Worm (Caenorhabditis elegans) whole organism, L1 larva: ENCODE results near the gene trpp-9.

Experiments used
- ceh-82 ChIP-seq, 3 experiments: fragments of 150-350 bp in 1 of 3; sonication (generic microtip) in 2 of 3; optimal IDR thresholded peaks; 2 replicates each; lab custom pipeline; 2014 to 2017; ENCODE audit warnings: missing biosample characterization in 3 of 3, missing genetic modification characterization in 3 of 3
- ceh-88 ChIP-seq: fragments of 200-800 bp; sonication (Bioruptor generic); IDR thresholded peaks from 2 replicates; pipeline ENCODE4 v1.3.6; 2022; ENCODE audit warnings: missing genetic modification characterization, missing compliant biosample characterization
- fkh-10 ChIP-seq: sonication (generic microtip); optimal IDR thresholded peaks from 2 replicates; lab custom pipeline; 2017; ENCODE audit warnings: missing biosample characterization, missing genetic modification reagents, missing genetic modification characterization
- jun-1 ChIP-seq: fragments of 150-350 bp; optimal IDR thresholded peaks from 2 replicates; lab custom pipeline; 2014; ENCODE audit warnings: missing biosample characterization, missing genetic modification reagents, missing genetic modification characterization
- lin-13 ChIP-seq: fragments of 150-350 bp; optimal IDR thresholded peaks from 2 replicates; lab custom pipeline; 2014; ENCODE audit warnings: missing biosample characterization, missing genetic modification reagents, missing genetic modification characterization
- lin-15B ChIP-seq: fragments of 150-350 bp; sonication (generic microtip); optimal IDR thresholded peaks from 3 replicates; lab custom pipeline; 2014; ENCODE audit warnings: missing biosample characterization, missing genetic modification characterization
- lin-39 ChIP-seq: fragments of 150-350 bp; optimal IDR thresholded peaks from 2 replicates; lab custom pipeline; 2014; ENCODE audit warnings: missing biosample characterization, missing genetic modification reagents, missing genetic modification characterization
- lir-3 ChIP-seq: sonication (generic microtip); optimal IDR thresholded peaks from 2 replicates; lab custom pipeline; 2016; ENCODE audit warnings: mild to moderate bottlenecking, missing genetic modification characterization, moderate library complexity, missing compliant biosample characterization; ENCODE audit not compliant: poor library complexity
- nhr-28 ChIP-seq: fragments of 150-350 bp; optimal IDR thresholded peaks from 2 replicates; lab custom pipeline; 2014; ENCODE audit warnings: missing biosample characterization, missing genetic modification characterization
- rnt-1 ChIP-seq: sonication (generic microtip); optimal IDR thresholded peaks from 2 replicates; lab custom pipeline; 2016; ENCODE audit warnings: mild to moderate bottlenecking, missing genetic modification characterization, moderate library complexity, missing compliant biosample characterization
- snpc-4 ChIP-seq: fragments of 150-350 bp; optimal IDR thresholded peaks from 2 replicates; lab custom pipeline; 2014; ENCODE audit warnings: missing biosample characterization, missing genetic modification characterization
- snu-23 ChIP-seq: sonication (generic microtip); optimal IDR thresholded peaks from 2 replicates; lab custom pipeline; 2016; ENCODE audit warnings: missing genetic modification characterization, missing compliant biosample characterization
- zag-1 ChIP-seq: fragments of 150-350 bp; optimal IDR thresholded peaks from 2 replicates; lab custom pipeline; 2014; ENCODE audit warnings: missing biosample characterization, missing genetic modification characterization

- no peak for TF ChIP-seq fkh-10
- peak; percentile 44 for TF ChIP-seq rnt-1 (tag; lab: Kevin White, UChicago)
- TF ChIP-seq snpc-4 (tag; lab: Kevin White, UChicago), result no peak
- TF ChIP-seq jun-1 (tag; lab: Kevin White, UChicago), result no peak
- TF ChIP-seq ceh-82 (tag; optimal IDR thresholded peaks at IDR 0.05; lab: Kevin White, UChicago), result no peak
- TF ChIP-seq ceh-88, result no peak
- no peak for TF ChIP-seq lin-15B (tag; lab: Kevin White, UChicago)
- no peak for TF ChIP-seq lir-3
- TF ChIP-seq lin-39, result no peak
- TF ChIP-seq snu-23 (GFP tag; lab: Kevin White, UChicago), result no peak
- TF ChIP-seq zag-1 (tag; lab: Kevin White, UChicago), result no peak
- TF ChIP-seq lin-13 (GFP tag; lab: Kevin White, UChicago), result no peak
- TF ChIP-seq nhr-28 (tag; lab: Kevin White, UChicago), result no peak
Observed at ce11 chrX:11574167-11574566, 10.4 kb downstream of the trpp-9 start.
